Fruit fly (Drosophila melanogaster): ENCODE results near the gene CG7720.

CG7720 gene

dm6 chr3R:18749786-18750185 lies 45.2 kb downstream of the CG7720 start:
- TF ChIP-seq Crg-1 (GFP tag; optimal IDR thresholded peaks at IDR 0.05) (no peak), CG5204 (GFP tag; optimal IDR thresholded peaks at IDR 0.05) (no peak), ovo (GFP tag; optimal IDR thresholded peaks at IDR 0.05) (no peak), cic (GFP tag; optimal IDR thresholded peaks at IDR 0.05) (no peak), Mnt (GFP tag; optimal IDR thresholded peaks at IDR 0.05) (no peak), cnc (optimal IDR thresholded peaks at IDR 0.05) (no peak)

DNA sequence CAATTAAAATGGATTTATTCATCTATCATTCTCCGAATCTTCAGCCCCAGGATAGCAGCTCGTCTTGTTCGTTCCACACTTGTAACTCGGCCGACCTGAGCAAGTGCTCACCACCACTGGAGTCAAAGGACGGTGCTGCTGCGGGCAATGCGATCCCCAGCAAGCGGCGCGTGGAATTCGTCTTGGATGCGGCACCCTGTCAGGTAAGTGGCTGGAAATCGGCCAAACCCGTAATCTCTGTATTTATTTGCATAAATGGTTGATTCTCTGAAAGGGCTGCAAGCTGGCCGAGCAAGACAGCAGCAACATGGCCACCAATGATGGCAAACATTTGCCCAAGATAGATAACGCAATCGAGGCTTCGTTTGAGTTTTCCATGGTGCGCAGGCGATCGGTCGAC lies 46.9 kb downstream of the CG7720 start:
- no peak for TF ChIP-seq CG12768 (GFP tag; optimal IDR thresholded peaks at IDR 0.05)
- no peak for TF ChIP-seq CG7101 (tag; optimal IDR thresholded peaks at IDR 0.05)
- no peak for TF ChIP-seq CG7045 (GFP tag; optimal IDR thresholded peaks at IDR 0.05)
- no peak for TF ChIP-seq bab1 (GFP tag; optimal IDR thresholded peaks at IDR 0.05)
- TF ChIP-seq pad (GFP tag; optimal IDR thresholded peaks at IDR 0.05) = no peak
- TF ChIP-seq Mnt (GFP tag; optimal IDR thresholded peaks at IDR 0.05) = no peak
- TF ChIP-seq CG5204 (GFP tag; optimal IDR thresholded peaks at IDR 0.05) = no peak
- no peak for TF ChIP-seq Crg-1 (GFP tag; optimal IDR thresholded peaks at IDR 0.05)
- no peak for TF ChIP-seq CG11617 (GFP tag; optimal IDR thresholded peaks at IDR 0.05)

DNA sequence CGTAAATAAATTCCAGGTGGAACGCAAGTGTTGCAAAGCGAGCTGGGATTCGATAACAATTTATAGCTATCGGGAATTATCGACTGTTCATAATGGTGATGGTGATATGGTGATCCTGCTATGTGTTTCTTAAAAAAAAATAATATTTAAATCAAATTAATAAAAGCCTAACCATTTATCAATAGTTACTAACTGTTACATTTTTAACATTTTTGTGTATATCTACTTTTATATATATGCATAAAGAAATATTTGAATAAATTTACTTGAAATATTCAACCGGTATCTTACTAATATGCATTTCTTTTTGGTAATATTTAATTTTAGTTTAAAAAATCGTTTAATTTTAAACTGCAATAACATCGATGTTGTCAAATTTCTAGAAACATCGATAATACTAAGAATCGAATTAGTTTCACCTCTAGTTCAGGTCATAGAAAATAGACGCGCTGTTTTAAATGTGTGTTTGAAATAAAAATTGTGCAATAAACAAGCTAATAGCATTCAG lies 49.0 kb downstream of the CG7720 start, which contains the start of the genes PGS1 and gwl:
PGS1 (minus strand) TSS at position 81 of the 508 bp plus-strand sequence.
gwl (plus strand) TSS at position 410 of the 508 bp plus-strand sequence.
- TF ChIP-seq Hr96 (GFP tag; optimal IDR thresholded peaks at IDR 0.05) (no peak), CG11617 (GFP tag; optimal IDR thresholded peaks at IDR 0.05) (peak; percentile 78), CG7045 (GFP tag; optimal IDR thresholded peaks at IDR 0.05) (peak; percentile 70), Crg-1 (GFP tag; optimal IDR thresholded peaks at IDR 0.05) (peak; percentile 51), cnc (optimal IDR thresholded peaks at IDR 0.05) (no peak), Mnt (GFP tag; optimal IDR thresholded peaks at IDR 0.05) (peak; percentile 55), cic (GFP tag; optimal IDR thresholded peaks at IDR 0.05) (no peak), CG33017 (tag; optimal IDR thresholded peaks at IDR 0.05) (peak; percentile 59), CG1620 (GFP tag; optimal IDR thresholded peaks at IDR 0.05) (peak; percentile 72), CG7101 (tag; optimal IDR thresholded peaks at IDR 0.05) (peak; percentile 81), CG14711 (tag; optimal IDR thresholded peaks at IDR 0.05) (peak; percentile 78), ovo (GFP tag; optimal IDR thresholded peaks at IDR 0.05) (peak; percentile 1), tj (GFP tag; optimal IDR thresholded peaks at IDR 0.05) (peak; percentile 47), bab1 (GFP tag; optimal IDR thresholded peaks at IDR 0.05) (peak; percentile 53), Clk (GFP tag; optimal IDR thresholded peaks at IDR 0.05) (no peak), CG5204 (GFP tag; optimal IDR thresholded peaks at IDR 0.05) (peak; percentile 68), kay (GFP tag; ENCODE audit: borderline replicate concordance) (no peak), toe (GFP tag; optimal IDR thresholded peaks at IDR 0.05) (peak; percentile 76), CG12768 (GFP tag; optimal IDR thresholded peaks at IDR 0.05) (peak; percentile 53), pad (GFP tag; optimal IDR thresholded peaks at IDR 0.05) (peak; percentile 44)

- TF ChIP-seq CG33017 (tag; optimal IDR thresholded peaks at IDR 0.05) (no peak), tj (GFP tag; optimal IDR thresholded peaks at IDR 0.05) (no peak), toe (GFP tag; optimal IDR thresholded peaks at IDR 0.05) (peak; percentile 88), Clk (GFP tag; optimal IDR thresholded peaks at IDR 0.05) (peak; percentile 51), ovo (GFP tag; optimal IDR thresholded peaks at IDR 0.05) (no peak), CG12768 (GFP tag; optimal IDR thresholded peaks at IDR 0.05) (peak; percentile 66), CG11617 (GFP tag; optimal IDR thresholded peaks at IDR 0.05) (peak; percentile 50), Hr96 (GFP tag; optimal IDR thresholded peaks at IDR 0.05) (peak; percentile 83), CG14711 (tag; optimal IDR thresholded peaks at IDR 0.05) (peak; percentile 56), cic (GFP tag; optimal IDR thresholded peaks at IDR 0.05) (peak; percentile 8), CG7045 (GFP tag; optimal IDR thresholded peaks at IDR 0.05) (peak; percentile 58), CG5204 (GFP tag; optimal IDR thresholded peaks at IDR 0.05) (peak; percentile 74), CG7101 (tag; optimal IDR thresholded peaks at IDR 0.05) (peak; percentile 84), pad (GFP tag; optimal IDR thresholded peaks at IDR 0.05) (peak; percentile 44), Mnt (GFP tag; optimal IDR thresholded peaks at IDR 0.05) (peak; percentile 72), CG1620 (GFP tag; optimal IDR thresholded peaks at IDR 0.05) (peak; percentile 61), Crg-1 (GFP tag; optimal IDR thresholded peaks at IDR 0.05) (peak; percentile 71), kay (GFP tag; ENCODE audit: borderline replicate concordance) (no peak), bab1 (GFP tag; optimal IDR thresholded peaks at IDR 0.05) (peak; percentile 72), cnc (optimal IDR thresholded peaks at IDR 0.05) (no peak)
Observed at dm6 chr3R:18743270-18743922, 51.6 kb downstream of the CG7720 start, which contains the start of gene Mekk1. TSS of gene Mekk1 (minus strand) at chr3R:18743594.

dm6 chr3R:18742358-18743269 lies 52.4 kb downstream of the CG7720 start:
- TF ChIP-seq ovo (GFP tag; optimal IDR thresholded peaks at IDR 0.05) = peak; percentile 63
- no peak for TF ChIP-seq bab1 (GFP tag; optimal IDR thresholded peaks at IDR 0.05)
- no peak for TF ChIP-seq Hr96 (GFP tag; optimal IDR thresholded peaks at IDR 0.05)
- peak; percentile 61 for TF ChIP-seq CG14711 (tag; optimal IDR thresholded peaks at IDR 0.05)
- peak; percentile 63 for TF ChIP-seq Mnt (GFP tag; optimal IDR thresholded peaks at IDR 0.05)
- TF ChIP-seq CG11617 (GFP tag; optimal IDR thresholded peaks at IDR 0.05) = peak; percentile 22
- peak; percentile 33 for TF ChIP-seq CG12768 (GFP tag; optimal IDR thresholded peaks at IDR 0.05)
- no peak for TF ChIP-seq cic (GFP tag; optimal IDR thresholded peaks at IDR 0.05)
- TF ChIP-seq pad (GFP tag; optimal IDR thresholded peaks at IDR 0.05) = peak; percentile 88
- TF ChIP-seq CG7101 (tag; optimal IDR thresholded peaks at IDR 0.05) = peak; percentile 41
- peak; percentile 97 for TF ChIP-seq tj (GFP tag; optimal IDR thresholded peaks at IDR 0.05)
